Fruit fly (Drosophila melanogaster) whole organism, prepupa: Measurements from ENCODE around the gene CG46462.

ENCODE experiments used
- CG34406 ChIP-seq: fragments of 200-800 bp; sonication (Bioruptor generic); optimal IDR thresholded peaks from 3 replicates; lab custom pipeline; 2016; ENCODE audit warnings: missing biosample characterization, missing genetic modification characterization
- CG6792 ChIP-seq: fragments of 200-800 bp; sonication (Bioruptor generic); optimal IDR thresholded peaks from 3 replicates; lab custom pipeline; 2016; ENCODE audit warnings: missing biosample characterization, missing genetic modification characterization
- CG6808 ChIP-seq: fragments of 200-800 bp; sonication (Bioruptor generic); optimal IDR thresholded peaks from 3 replicates; lab custom pipeline; 2017; ENCODE audit warnings: missing biosample characterization, missing genetic modification characterization, mild to moderate bottlenecking, moderate library complexity, missing genetic modification reagents
- CG7368 ChIP-seq: fragments of 200-800 bp; sonication (Bioruptor generic); optimal IDR thresholded peaks from 3 replicates; lab custom pipeline; 2016; ENCODE audit warnings: missing biosample characterization, missing genetic modification characterization
- CG8119 ChIP-seq: fragments of 200-800 bp; sonication (Bioruptor generic); IDR thresholded peaks from 3 replicates; pipeline ENCODE4 v1.3.6; 2022; ENCODE audit warnings: missing biosample characterization, missing genetic modification characterization
- Eip78C ChIP-seq: fragments of 200-800 bp; sonication (Bioruptor generic); peaks from one replicate; lab custom pipeline; 2016; ENCODE audit warnings: missing biosample characterization, missing genetic modification characterization
- Smox ChIP-seq: fragments of 200-800 bp; sonication (Bioruptor generic); optimal IDR thresholded peaks from 3 replicates; lab custom pipeline; 2016; ENCODE audit warnings: missing biosample characterization, missing genetic modification characterization
- Sox102F ChIP-seq: fragments of 200-800 bp; sonication (Bioruptor generic); optimal IDR thresholded peaks from 2 replicates; lab custom pipeline; 2016; ENCODE audit warnings: missing biosample characterization, mild to moderate bottlenecking, missing genetic modification characterization
- eg ChIP-seq: fragments of 200-800 bp; sonication (Bioruptor generic); IDR thresholded peaks from 3 replicates; pipeline ENCODE4 v1.3.6; 2022; ENCODE audit warnings: missing biosample characterization, missing genetic modification characterization
- lz ChIP-seq: fragments of 200-800 bp; sonication (Bioruptor generic); optimal IDR thresholded peaks from 3 replicates; lab custom pipeline; 2016; ENCODE audit warnings: missing biosample characterization, missing genetic modification characterization
- net ChIP-seq: fragments of 200-800 bp; sonication (Bioruptor generic); optimal IDR thresholded peaks from 3 replicates; lab custom pipeline; 2016; ENCODE audit warnings: missing biosample characterization, missing genetic modification characterization
- svp ChIP-seq: fragments of 200-800 bp; sonication (Bioruptor generic); peaks from one replicate; lab custom pipeline; 2016; ENCODE audit warnings: missing biosample characterization, missing genetic modification characterization

DNA sequence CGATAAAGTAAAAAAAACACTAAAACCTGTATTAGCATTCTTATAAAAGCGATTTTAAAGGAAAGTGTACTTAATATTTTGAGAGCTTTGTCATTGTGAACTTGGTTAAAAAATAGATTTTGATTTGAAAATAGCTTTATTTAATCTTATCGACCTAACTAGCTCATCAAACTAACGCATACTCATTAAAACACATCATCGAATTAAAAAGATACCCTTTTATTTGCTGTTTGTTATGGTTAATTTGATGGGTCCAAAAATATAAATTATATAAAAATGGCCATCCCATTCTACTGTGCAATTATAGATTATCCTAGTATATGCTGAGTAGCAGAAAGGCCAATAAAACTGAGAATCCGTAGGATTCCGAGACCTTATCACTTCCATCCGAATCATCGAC is 19.5 kb downstream of the CG46462 start, which contains the start of gene CG32219:
- no peak for TF ChIP-seq CG34406
- no peak for TF ChIP-seq net
- no peak for TF ChIP-seq CG8119 (GFP tag; lab: Robert Waterston, UW)
- TF ChIP-seq lz = no peak
- TF ChIP-seq CG6792 (GFP tag; lab: Kevin White, UChicago) = no peak
- TF ChIP-seq eg (GFP tag; lab: Robert Waterston, UW) = no peak
- TF ChIP-seq Sox102F (GFP tag; lab: Kevin White, UChicago) = no peak
- TF ChIP-seq CG7368 (GFP tag; lab: Kevin White, UChicago) = no peak
- TF ChIP-seq CG6808 (GFP tag; lab: Kevin White, UChicago) = no peak
- TF ChIP-seq Eip78C (GFP tag; lab: Kevin White, UChicago) = no peak
- TF ChIP-seq Smox = no peak
- no peak for TF ChIP-seq svp (GFP tag; lab: Kevin White, UChicago)
